Fruit fly (Drosophila melanogaster): ENCODE data around the gene CG46466.

Gene CG46466

DNA sequence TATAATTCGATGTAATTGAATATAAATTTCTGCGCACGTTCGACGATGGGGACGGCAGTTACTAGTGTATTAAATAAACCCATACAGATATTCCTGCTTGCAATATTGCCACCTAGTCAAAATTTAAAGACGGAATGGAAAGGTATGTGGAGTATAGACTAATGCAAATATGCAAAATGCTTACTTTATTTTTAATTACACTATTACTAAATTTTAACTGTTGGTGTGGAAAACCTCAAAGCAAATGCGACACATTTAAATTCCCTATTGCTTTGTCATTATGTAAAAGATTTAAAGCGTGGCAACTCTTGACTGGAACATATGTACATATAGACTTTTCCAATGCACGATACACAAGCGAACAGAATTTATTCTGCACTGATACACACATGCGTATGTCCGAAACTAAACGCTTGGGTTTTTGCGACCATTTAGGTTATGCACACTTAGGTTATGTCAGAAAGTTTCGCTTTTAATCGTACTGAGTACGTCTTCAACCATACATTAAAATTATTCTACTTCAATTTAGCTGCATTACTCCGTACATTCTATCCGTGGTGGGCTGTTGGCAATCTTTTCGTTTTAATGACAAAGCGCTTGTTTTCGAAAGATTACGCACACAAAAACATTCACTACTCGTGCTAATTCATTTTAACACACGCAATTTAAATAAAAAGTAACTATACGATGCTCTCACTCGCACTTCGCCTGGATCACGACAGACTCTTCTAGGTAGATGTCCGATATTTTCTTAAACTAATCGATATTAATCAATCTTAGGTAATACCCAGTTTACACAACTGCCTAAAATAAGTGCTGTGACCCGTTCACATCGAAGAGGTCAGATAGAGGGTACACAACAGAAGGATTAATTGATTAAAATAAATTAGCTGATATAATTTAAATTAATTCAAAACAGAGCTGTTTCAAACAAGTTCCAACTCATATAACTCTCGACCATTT lies 2.8 kb downstream of the CG46466 start, which contains the start of gene gw (continued):
- TF ChIP-seq vvl (GFP tag; IDR thresholded peaks at IDR 0.05) = peak; percentile 82
- TF ChIP-seq CG4404 (GFP tag; IDR thresholded peaks at IDR 0.05) = no peak
- no peak for TF ChIP-seq Lpt (GFP tag; optimal IDR thresholded peaks at IDR 0.05)
- peak; percentile 84 for TF ChIP-seq CG4424 (GFP tag; optimal IDR thresholded peaks at IDR 0.05)
- TF ChIP-seq CG8388 (GFP tag; optimal IDR thresholded peaks at IDR 0.05) = no peak
- no peak for TF ChIP-seq dati (GFP tag; IDR thresholded peaks at IDR 0.05)
- TF ChIP-seq Elba2 (GFP tag; optimal IDR thresholded peaks at IDR 0.05) = no peak
- TF ChIP-seq so (GFP tag; IDR thresholded peaks at IDR 0.05) = no peak
- TF ChIP-seq CG42726 (GFP tag; IDR thresholded peaks at IDR 0.05; ENCODE audit: partially characterized antibody) = no peak; the same call in 1 of the 2 replicates
- TF ChIP-seq CkIIα-i1 (GFP tag; IDR thresholded peaks at IDR 0.05) = no peak
- no peak for TF ChIP-seq ham (GFP tag; IDR thresholded peaks at IDR 0.05)
- TF ChIP-seq Opbp (GFP tag; IDR thresholded peaks at IDR 0.05; ENCODE audit: partially characterized antibody) = no peak; the same call in 1 of the 3 replicates
- TF ChIP-seq CG14710 (tag; optimal IDR thresholded peaks at IDR 0.05) = peak; percentile 80
- TF ChIP-seq CG18619 (GFP tag; optimal IDR thresholded peaks at IDR 0.05) = peak; percentile 81
- no peak for TF ChIP-seq dmrt99B (tag; optimal IDR thresholded peaks at IDR 0.05)
- peak; percentile 73 for TF ChIP-seq CG13624 (GFP tag; optimal IDR thresholded peaks at IDR 0.05)
- peak; percentile 82 for TF ChIP-seq dm (GFP tag; optimal IDR thresholded peaks at IDR 0.05)
- TF ChIP-seq CG9932 (GFP tag; IDR thresholded peaks at IDR 0.05) = no peak
- TF ChIP-seq ems (GFP tag; optimal IDR thresholded peaks at IDR 0.05) = peak; percentile 62
- TF ChIP-seq CG7271 (tag; optimal IDR thresholded peaks at IDR 0.05) = peak; percentile 67
- no peak for TF ChIP-seq Deaf1 (tag; optimal IDR thresholded peaks at IDR 0.05)
- TF ChIP-seq zfh2 (GFP tag; optimal IDR thresholded peaks at IDR 0.05) = peak; percentile 49
- TF ChIP-seq ac (GFP tag; optimal IDR thresholded peaks at IDR 0.05) = no peak
- TF ChIP-seq ro (GFP tag; IDR thresholded peaks at IDR 0.05) = no peak
- no peak for TF ChIP-seq kni (GFP tag; optimal IDR thresholded peaks at IDR 0.05)
- peak; percentile 31 for TF ChIP-seq jing (GFP tag; optimal IDR thresholded peaks at IDR 0.05)
- no peak for TF ChIP-seq CG18599 (GFP tag; optimal IDR thresholded peaks at IDR 0.05)
- TF ChIP-seq wek (GFP tag; optimal IDR thresholded peaks at IDR 0.05) = peak; percentile 72
- TF ChIP-seq twi (tag; optimal IDR thresholded peaks at IDR 0.05) = peak; percentile 56
- TF ChIP-seq disco-r (GFP tag; optimal IDR thresholded peaks at IDR 0.05) = peak; percentile 61
- TF ChIP-seq CG10147 (GFP tag; optimal IDR thresholded peaks at IDR 0.05) = peak; percentile 70
- TF ChIP-seq CG7839 (tag; optimal IDR thresholded peaks at IDR 0.05) = no peak
- TF ChIP-seq pzg (GFP tag; optimal IDR thresholded peaks at IDR 0.05) = peak; percentile 86
- no peak for TF ChIP-seq Usf (GFP tag; optimal IDR thresholded peaks at IDR 0.05)
- peak; percentile 73 for TF ChIP-seq CG18011 (GFP tag; optimal IDR thresholded peaks at IDR 0.05)
- peak; percentile 25 for TF ChIP-seq Dad (GFP tag; optimal IDR thresholded peaks at IDR 0.05)
- peak; percentile 32; the same call in 1 of the 2 replicates for TF ChIP-seq Adf1 (GFP tag; IDR thresholded peaks at IDR 0.05)
- TF ChIP-seq sc (optimal IDR thresholded peaks at IDR 0.05) = no peak
- TF ChIP-seq sc (GFP tag; optimal IDR thresholded peaks at IDR 0.05) = peak; percentile 70
- peak in 2 of 3 experiments; percentile 30 to 69 for TF ChIP-seq Stat92E (GFP tag; optimal IDR thresholded peaks at IDR 0.05)
- TF ChIP-seq Ada2b (GFP tag; IDR thresholded peaks at IDR 0.05) = peak; percentile 77
- peak; percentile 70 for TF ChIP-seq bbx (GFP tag; IDR thresholded peaks at IDR 0.05; ENCODE audit: partially characterized antibody)
- peak; percentile 68 for TF ChIP-seq rib (GFP tag; IDR thresholded peaks at IDR 0.05)
- peak; percentile 56 for TF ChIP-seq cato (GFP tag; optimal IDR thresholded peaks at IDR 0.05; ENCODE audit: borderline replicate concordance)
- TF ChIP-seq ash1 (GFP tag; optimal IDR thresholded peaks at IDR 0.05) = no peak
- peak; percentile 72 for TF ChIP-seq Atf-2 (GFP tag; optimal IDR thresholded peaks at IDR 0.05)
- TF ChIP-seq lmd (GFP tag; IDR thresholded peaks at IDR 0.05) = no peak
- TF ChIP-seq Dek (tag; optimal IDR thresholded peaks at IDR 0.05) = no peak

All from whole organism, embryonic.